Worm (Caenorhabditis elegans): ENCODE results near the gene pho-4.

Gene pho-4

ce11 chrII:5191766-5192165 is 46.5 kb downstream of the pho-4 start:
- no peak for TF ChIP-seq dve-1 (tag; optimal IDR thresholded peaks at IDR 0.05)
- peak; percentile 71 for TF ChIP-seq elt-2 (tag; optimal IDR thresholded peaks at IDR 0.05)
- TF ChIP-seq che-1 (tag; optimal IDR thresholded peaks at IDR 0.05), result no peak

ce11 chrII:5187934-5188333 is 50.3 kb downstream of the pho-4 start:
- TF ChIP-seq fkh-10 (GFP tag; optimal IDR thresholded peaks at IDR 0.05) (no peak), pat-9 (tag; optimal IDR thresholded peaks at IDR 0.05) (no peak), mec-3 (tag; optimal IDR thresholded peaks at IDR 0.05; ENCODE audit: borderline replicate concordance) (no peak), elt-2 (tag; optimal IDR thresholded peaks at IDR 0.05) (no peak), pqm-1 (tag; optimal IDR thresholded peaks at IDR 0.05) (no peak), che-1 (tag; optimal IDR thresholded peaks at IDR 0.05) (no peak), pax-1 (tag; optimal IDR thresholded peaks at IDR 0.05) (no peak), hlh-30 (tag; optimal IDR thresholded peaks at IDR 0.05; ENCODE audit: insufficient read depth) (no peak), npax-4 (tag; optimal IDR thresholded peaks at IDR 0.05) (no peak), ref-2 (tag; optimal IDR thresholded peaks at IDR 0.05) (no peak), gmeb-2 (tag; optimal IDR thresholded peaks at IDR 0.05) (no peak), ceh-6 (GFP tag; optimal IDR thresholded peaks at IDR 0.05) (no peak), eyg-1 (tag; optimal IDR thresholded peaks at IDR 0.05) (no peak), sdc-2 (tag; optimal IDR thresholded peaks at IDR 0.05) (no peak), dve-1 (tag; optimal IDR thresholded peaks at IDR 0.05) (no peak)

- TF ChIP-seq pha-2 (tag; optimal IDR thresholded peaks at IDR 0.05) (no peak), sdc-2 (tag; optimal IDR thresholded peaks at IDR 0.05) (no peak), ceh-34 (tag; optimal IDR thresholded peaks at IDR 0.05) (no peak)
Observed at ce11 chrII:5187469-5187868, 50.8 kb downstream of the pho-4 start, which contains the start of gene crh-2. crh-2 (minus strand) TSS chrII:5187569.

ce11 chrII:5186870-5187269 is 51.4 kb downstream of the pho-4 start:
- TF ChIP-seq dve-1 (tag; optimal IDR thresholded peaks at IDR 0.05), result no peak
- TF ChIP-seq dmd-4 (tag; optimal IDR thresholded peaks at IDR 0.05; ENCODE audit: borderline replicate concordance), result no peak
- no peak for TF ChIP-seq ceh-19 (GFP tag; optimal IDR thresholded peaks at IDR 0.05)
- no peak for TF ChIP-seq ttx-3 (tag; optimal IDR thresholded peaks at IDR 0.05)

Data from whole organism, late embryonic.